Worm (Caenorhabditis elegans) whole organism, L3 larva: ENCODE measurements around the gene T02H6.7.

Source experiments
- R02D3.7 ChIP-seq: fragments of 150-350 bp; optimal IDR thresholded peaks from 2 replicates; lab custom pipeline; 2014; ENCODE audit warnings: missing biosample characterization, missing genetic modification characterization
- aly-2 ChIP-seq: fragments of 150-350 bp; optimal IDR thresholded peaks from 2 replicates; lab custom pipeline; 2014; ENCODE audit warnings: missing biosample characterization, missing genetic modification characterization
- ceh-28 ChIP-seq: fragments of 150-350 bp; optimal IDR thresholded peaks from 2 replicates; lab custom pipeline; 2014; ENCODE audit warnings: missing biosample characterization, missing genetic modification reagents, missing genetic modification characterization
- ceh-82 ChIP-seq: fragments of 150-350 bp; optimal IDR thresholded peaks from 2 replicates; lab custom pipeline; 2014; ENCODE audit warnings: missing biosample characterization, missing genetic modification characterization
- egl-27 ChIP-seq: sonication (generic microtip); optimal IDR thresholded peaks from 4 replicates; lab custom pipeline; 2017; ENCODE audit warnings: missing biosample characterization, missing genetic modification reagents, missing genetic modification characterization
- egl-5 ChIP-seq: fragments of 150-350 bp; optimal IDR thresholded peaks from 2 replicates; lab custom pipeline; 2017; ENCODE audit warnings: missing biosample characterization, missing genetic modification reagents, missing genetic modification characterization, inconsistent platforms
- elt-1 ChIP-seq: fragments of 150-350 bp; optimal IDR thresholded peaks from 2 replicates; lab custom pipeline; 2014; ENCODE audit warnings: missing biosample characterization, missing genetic modification characterization
- fkh-10 ChIP-seq: sonication (generic microtip); optimal IDR thresholded peaks from 2 replicates; lab custom pipeline; 2017; ENCODE audit warnings: missing biosample characterization, missing genetic modification reagents, missing genetic modification characterization
- fkh-2 ChIP-seq: fragments of 150-350 bp; optimal IDR thresholded peaks from 2 replicates; lab custom pipeline; 2014; ENCODE audit warnings: missing biosample characterization, missing genetic modification reagents, missing genetic modification characterization
- fos-1 ChIP-seq: fragments of 150-350 bp; optimal IDR thresholded peaks from 2 replicates; lab custom pipeline; 2014; ENCODE audit warnings: missing biosample characterization, missing genetic modification characterization
- hmg-11 ChIP-seq: sonication (generic microtip); optimal IDR thresholded peaks from 2 replicates; lab custom pipeline; 2016; ENCODE audit warnings: missing genetic modification characterization, missing compliant biosample characterization
- lin-15B ChIP-seq: fragments of 150-350 bp; optimal IDR thresholded peaks from 2 replicates; lab custom pipeline; 2014; ENCODE audit warnings: missing biosample characterization, missing genetic modification characterization
- lin-39 ChIP-seq: fragments of 150-350 bp; optimal IDR thresholded peaks from 2 replicates; lab custom pipeline; 2018; ENCODE audit warnings: missing biosample characterization, missing genetic modification reagents, missing genetic modification characterization
- lsy-12 ChIP-seq: sonication (generic microtip); optimal IDR thresholded peaks from 2 replicates; lab custom pipeline; 2016; ENCODE audit warnings: mild to moderate bottlenecking, missing genetic modification characterization, missing compliant biosample characterization
- mml-1 ChIP-seq: fragments of 150-350 bp; sonication (generic microtip); optimal IDR thresholded peaks from 3 replicates; lab custom pipeline; 2014; ENCODE audit warnings: missing biosample characterization, missing genetic modification characterization
- nhr-12 ChIP-seq: fragments of 150-350 bp; optimal IDR thresholded peaks from 2 replicates; lab custom pipeline; 2014; ENCODE audit warnings: missing biosample characterization, missing genetic modification characterization
- nhr-23 ChIP-seq: fragments of 150-350 bp; optimal IDR thresholded peaks from 2 replicates; lab custom pipeline; 2014; ENCODE audit warnings: missing biosample characterization, missing genetic modification reagents, missing genetic modification characterization
- nhr-237 ChIP-seq: fragments of 150-350 bp; optimal IDR thresholded peaks from 2 replicates; lab custom pipeline; 2014; ENCODE audit warnings: missing biosample characterization, missing genetic modification characterization
- nhr-28 ChIP-seq: fragments of 150-350 bp; optimal IDR thresholded peaks from 2 replicates; lab custom pipeline; 2014; ENCODE audit warnings: missing biosample characterization, missing genetic modification characterization
- nhr-43 ChIP-seq: sonication (generic microtip); optimal IDR thresholded peaks from 2 replicates; lab custom pipeline; 2016; ENCODE audit warnings: mild to moderate bottlenecking, missing genetic modification characterization, missing compliant biosample characterization; ENCODE audit not compliant: poor library complexity, severe bottlenecking
- nhr-67 ChIP-seq: fragments of 150-350 bp; optimal IDR thresholded peaks from 2 replicates; lab custom pipeline; 2014; ENCODE audit warnings: missing biosample characterization, missing genetic modification characterization
- nhr-76 ChIP-seq: fragments of 150-350 bp; sonication (generic microtip); optimal IDR thresholded peaks from 5 replicates; lab custom pipeline; 2014; ENCODE audit warnings: missing biosample characterization, missing genetic modification characterization
- nhr-77 ChIP-seq: fragments of 150-350 bp; optimal IDR thresholded peaks from 2 replicates; lab custom pipeline; 2014; ENCODE audit warnings: missing biosample characterization, missing genetic modification characterization
- pha-4 ChIP-seq: fragments of 150-350 bp; optimal IDR thresholded peaks from 2 replicates; lab custom pipeline; 2014; ENCODE audit warnings: missing biosample characterization, missing genetic modification reagents, missing genetic modification characterization
- skn-1 ChIP-seq: fragments of 150-350 bp; optimal IDR thresholded peaks from 2 replicates; lab custom pipeline; 2014; ENCODE audit warnings: missing biosample characterization, missing genetic modification characterization
- snpc-4 ChIP-seq: fragments of 150-350 bp; optimal IDR thresholded peaks from 2 replicates; lab custom pipeline; 2014; ENCODE audit warnings: missing biosample characterization, missing genetic modification characterization
- tbx-2 ChIP-seq: sonication (generic microtip); optimal IDR thresholded peaks from 2 replicates; lab custom pipeline; 2016; ENCODE audit warnings: mild to moderate bottlenecking, missing genetic modification characterization, missing compliant biosample characterization
- unc-39 ChIP-seq: sonication (generic microtip); optimal IDR thresholded peaks from 4 replicates; lab custom pipeline; 2017; ENCODE audit warnings: missing biosample characterization, missing genetic modification characterization
- unc-62 ChIP-seq: fragments of 150-350 bp; sonication (generic microtip); optimal IDR thresholded peaks from 4 replicates; lab custom pipeline; 2014; ENCODE audit warnings: missing biosample characterization, missing genetic modification reagents, missing genetic modification characterization
- zag-1 ChIP-seq: fragments of 150-350 bp; optimal IDR thresholded peaks from 2 replicates; lab custom pipeline; 2014; ENCODE audit warnings: missing biosample characterization, missing genetic modification characterization
- ztf-11 ChIP-seq: fragments of 150-350 bp; optimal IDR thresholded peaks from 2 replicates; lab custom pipeline; 2014; ENCODE audit warnings: missing biosample characterization, missing genetic modification characterization
- ztf-4 ChIP-seq: fragments of 150-350 bp; optimal IDR thresholded peaks from 2 replicates; lab custom pipeline; 2014; ENCODE audit warnings: missing biosample characterization, missing genetic modification characterization

The T02H6.7 gene

ce11 chrII:675822-676221 is 6.6 kb upstream of the T02H6.7 start:
- TF ChIP-seq snpc-4 (tag; lab: Kevin White, UChicago) (no peak), ceh-82 (tag; lab: Kevin White, UChicago) (no peak), nhr-43 (tag; lab: Kevin White, UChicago) (no peak), ztf-11 (no peak)

ce11 chrII:678581-678980 is 3.8 kb upstream of the T02H6.7 start, which contains the start of gene T02H6.9:
T02H6.9 (plus strand) TSS chrII:678881.
- TF ChIP-seq egl-27 (tag; lab: Kevin White, UChicago) = no peak
- no peak for TF ChIP-seq lin-39
- TF ChIP-seq mml-1 (tag; lab: Kevin White, UChicago) = no peak
- no peak for TF ChIP-seq snpc-4 (tag; lab: Kevin White, UChicago)
- no peak for TF ChIP-seq nhr-237 (tag; lab: Kevin White, UChicago)
- no peak for TF ChIP-seq nhr-67 (tag; lab: Kevin White, UChicago)
- no peak for TF ChIP-seq ztf-4 (tag; lab: Kevin White, UChicago)
- no peak for TF ChIP-seq elt-1 (tag; lab: Kevin White, UChicago)
- no peak for TF ChIP-seq fkh-10 (GFP tag; lab: Kevin White, UChicago)
- no peak for TF ChIP-seq aly-2 (tag; lab: Kevin White, UChicago)
- TF ChIP-seq tbx-2 (tag; lab: Kevin White, UChicago) = no peak
- TF ChIP-seq nhr-77 (tag; lab: Kevin White, UChicago) = no peak
- TF ChIP-seq unc-39 = no peak
- TF ChIP-seq skn-1 (tag; lab: Kevin White, UChicago) = no peak

ce11 chrII:680612-681011 is 1.8 kb upstream of the T02H6.7 start, which contains the start of the genes T02H6.10 and T02H6.8:
T02H6.10 (minus strand) TSS chrII:680712.
T02H6.8 (plus strand) TSS chrII:680832.
- no peak for TF ChIP-seq fos-1 (tag; lab: Kevin White, UChicago)
- TF ChIP-seq ztf-11 = no peak
- no peak for TF ChIP-seq nhr-43 (tag; lab: Kevin White, UChicago)
- TF ChIP-seq pha-4 = no peak
- no peak for TF ChIP-seq ceh-82 (tag; lab: Kevin White, UChicago)
- no peak for TF ChIP-seq hmg-11 (tag; lab: Kevin White, UChicago)
- no peak for TF ChIP-seq aly-2 (tag; lab: Kevin White, UChicago)
- no peak for TF ChIP-seq zag-1
- no peak for TF ChIP-seq nhr-77 (tag; lab: Kevin White, UChicago)
- no peak for TF ChIP-seq lin-39
- no peak for TF ChIP-seq snpc-4 (tag; lab: Kevin White, UChicago)
- no peak for TF ChIP-seq egl-5
- no peak for TF ChIP-seq egl-27 (tag; lab: Kevin White, UChicago)
- TF ChIP-seq, all 47 proteins: peak for 0

- TF ChIP-seq unc-62 (no peak), egl-27 (tag; lab: Kevin White, UChicago) (no peak), ztf-4 (tag; lab: Kevin White, UChicago) (no peak), skn-1 (tag; lab: Kevin White, UChicago) (no peak), fkh-2 (tag; lab: Kevin White, UChicago) (no peak), lsy-12 (tag; lab: Kevin White, UChicago) (no peak), snpc-4 (tag; lab: Kevin White, UChicago) (no peak), nhr-23 (tag; lab: Kevin White, UChicago) (no peak), ceh-28 (tag; lab: Kevin White, UChicago) (no peak), nhr-12 (tag; lab: Kevin White, UChicago) (no peak), hmg-11 (tag; lab: Kevin White, UChicago) (no peak), fos-1 (tag; lab: Kevin White, UChicago) (no peak), mml-1 (tag; lab: Kevin White, UChicago) (no peak), nhr-28 (tag; lab: Kevin White, UChicago) (no peak)
Measured at ce11 chrII:683467-683866, 1.0 kb downstream of the T02H6.7 start, which contains the start of gene T02H6.6. T02H6.6 (plus strand) TSS chrII:683767.

ce11 chrII:684811-685210 is 2.4 kb downstream of the T02H6.7 start, which contains the start of gene T02H6.5:
T02H6.5 (plus strand) TSS chrII:685111.
- TF ChIP-seq lin-15B = no peak
- TF ChIP-seq egl-5 = no peak
- TF ChIP-seq nhr-237 (tag; lab: Kevin White, UChicago) = no peak
- no peak for TF ChIP-seq R02D3.7 (tag; lab: Kevin White, UChicago)
- no peak for TF ChIP-seq nhr-43 (tag; lab: Kevin White, UChicago)
- TF ChIP-seq nhr-76 (tag; lab: Kevin White, UChicago) = no peak
- TF ChIP-seq, all 47 proteins: peak for 0
